Fruit fly (Drosophila melanogaster): ENCODE results near the gene sls.
A peak's percentile ranks its signal among the peaks of the same experiment; 100 is the strongest.

The sls gene

DNA sequence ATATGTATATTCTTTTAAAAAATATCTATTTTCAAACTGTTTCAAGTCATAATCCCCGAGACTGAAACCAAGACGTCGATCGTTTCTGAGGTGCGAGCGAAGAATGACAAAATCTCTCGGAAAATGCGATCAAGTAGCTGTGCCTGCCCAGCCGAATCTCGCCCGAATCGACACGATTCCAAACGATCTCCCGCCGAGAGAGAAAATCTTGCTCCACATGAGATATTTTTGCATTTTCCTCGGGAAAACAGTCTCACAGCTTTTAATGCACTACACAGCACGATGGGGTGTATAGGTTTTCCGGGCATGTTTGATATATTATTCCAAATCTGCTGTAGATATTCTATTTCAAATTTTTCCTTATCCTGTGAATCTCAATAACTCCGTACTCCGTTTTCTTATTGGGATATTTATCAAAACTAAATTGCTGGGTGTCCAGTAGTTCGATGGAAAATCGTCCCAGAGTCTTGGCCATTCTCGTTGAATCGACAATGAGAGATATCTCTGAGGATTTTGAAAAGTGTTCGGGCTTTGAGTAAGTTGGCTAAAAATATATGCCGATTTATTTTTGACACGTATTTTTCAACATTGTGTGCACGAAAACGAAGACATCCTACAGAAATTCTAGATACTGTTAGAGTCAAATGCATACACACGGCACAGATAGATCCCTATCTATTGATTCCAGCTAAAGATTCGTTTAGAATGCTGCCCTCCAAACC, at the start of gene sls (continued):
- TF ChIP-seq CG4854 (GFP tag; optimal IDR thresholded peaks at IDR 0.05) (peak; percentile 75), HmgD (GFP tag; optimal IDR thresholded peaks at IDR 0.05) (peak; percentile 83), CG43689 (GFP tag; IDR thresholded peaks at IDR 0.05) (peak; percentile 75), Asciz (GFP tag; optimal IDR thresholded peaks at IDR 0.05) (peak; percentile 81), Fer3 (tag; optimal IDR thresholded peaks at IDR 0.05) (peak; percentile 94), fd96Cb (tag; optimal IDR thresholded peaks at IDR 0.05) (peak; percentile 82), E2f1 (GFP tag; IDR thresholded peaks at IDR 0.05) (peak; percentile 88), CG14050 (GFP tag; IDR thresholded peaks at IDR 0.05) (peak; percentile 89), fu2 (GFP tag; optimal IDR thresholded peaks at IDR 0.05) (peak; percentile 87), klu (GFP tag; IDR thresholded peaks at IDR 0.05) (peak; percentile 67), CG31224 (GFP tag; IDR thresholded peaks at IDR 0.05) (peak; percentile 80), CG3847 (GFP tag; IDR thresholded peaks at IDR 0.05) (peak; percentile 93), Eip74EF (GFP tag; optimal IDR thresholded peaks at IDR 0.05) (peak in 1 of 2 experiments; percentile 91), slp2 (GFP tag; optimal IDR thresholded peaks at IDR 0.05) (peak; percentile 86), Elba2 (GFP tag; optimal IDR thresholded peaks at IDR 0.05) (peak; percentile 29), ap (GFP tag; IDR thresholded peaks at IDR 0.05) (peak; percentile 83), Spps (tag; optimal IDR thresholded peaks at IDR 0.05) (peak; percentile 81), CG10654 (GFP tag; optimal IDR thresholded peaks at IDR 0.05) (peak; percentile 69), Kr (GFP tag; optimal IDR thresholded peaks at IDR 0.05) (no peak), Bgb (GFP tag; IDR thresholded peaks at IDR 0.05; ENCODE audit: partially characterized antibody) (no peak), Sry-β (GFP tag; optimal IDR thresholded peaks at IDR 0.05) (peak; percentile 38), prd (optimal IDR thresholded peaks at IDR 0.05) (no peak), prd (GFP tag; IDR thresholded peaks at IDR 0.05) (peak; percentile 92), CG11723 (GFP tag; optimal IDR thresholded peaks at IDR 0.05) (peak; percentile 85), sob (GFP tag; IDR thresholded peaks at IDR 0.05) (peak; percentile 90), Ets97D (GFP tag; optimal IDR thresholded peaks at IDR 0.05) (peak; percentile 72), Hey (tag; optimal IDR thresholded peaks at IDR 0.05) (peak; percentile 57), cad (GFP tag; optimal IDR thresholded peaks at IDR 0.05) (no peak), CG12155 (GFP tag; optimal IDR thresholded peaks at IDR 0.05) (peak; percentile 89), eve (GFP tag; optimal IDR thresholded peaks at IDR 0.05) (peak in 1 of 2 experiments; percentile 94), CG12104 (GFP tag; optimal IDR thresholded peaks at IDR 0.05) (peak; percentile 83), CG16779 (GFP tag; IDR thresholded peaks at IDR 0.05) (peak; percentile 67), tin (GFP tag; optimal IDR thresholded peaks at IDR 0.05) (peak; percentile 64), CG17829 (tag; optimal IDR thresholded peaks at IDR 0.05) (peak; percentile 83), Lpt (GFP tag; optimal IDR thresholded peaks at IDR 0.05) (no peak), Nf-YA (GFP tag; IDR thresholded peaks at IDR 0.05) (peak; percentile 77), HLHmδ (GFP tag; optimal IDR thresholded peaks at IDR 0.05) (no peak), ems (GFP tag; optimal IDR thresholded peaks at IDR 0.05) (peak; percentile 80), CG11085 (GFP tag; IDR thresholded peaks at IDR 0.05) (peak; percentile 79), HLH4C (GFP tag; IDR thresholded peaks at IDR 0.05; ENCODE audit: partially characterized antibody) (no peak), vnd (GFP tag; IDR thresholded peaks at IDR 0.05; ENCODE audit: partially characterized antibody) (no peak), CG9932 (GFP tag; IDR thresholded peaks at IDR 0.05) (peak; percentile 93), Nf-YB (GFP tag; optimal IDR thresholded peaks at IDR 0.05) (peak; percentile 76), rib (GFP tag; IDR thresholded peaks at IDR 0.05) (peak; percentile 83), Dref (GFP tag; IDR thresholded peaks at IDR 0.05) (no peak), tio (GFP tag; optimal IDR thresholded peaks at IDR 0.05) (peak; percentile 89), Six4 (GFP tag; optimal IDR thresholded peaks at IDR 0.05) (peak; percentile 77), HmgZ (tag; optimal IDR thresholded peaks at IDR 0.05) (peak; percentile 94), CG4617 (GFP tag; optimal IDR thresholded peaks at IDR 0.05; ENCODE audit: borderline replicate concordance) (peak; percentile 75), NC2α (GFP tag; optimal IDR thresholded peaks at IDR 0.05) (peak; percentile 83)
